Fruit fly (Drosophila melanogaster) whole organism, embryonic: ENCODE measurements around the gene Hsp67Ba.
A peak's percentile ranks its signal among the peaks of the same experiment; 100 is the strongest.

ENCODE experiments used
- Aef1 ChIP-seq: fragments of 200-800 bp; sonication (Bioruptor generic); IDR thresholded peaks from 3 replicates; pipeline ENCODE4 v1.3.6; 2022; ENCODE audit warnings: missing biosample characterization, missing genetic modification characterization
- BtbVII ChIP-seq: fragments of 200-800 bp; sonication (Bioruptor generic); optimal IDR thresholded peaks from 3 replicates; lab custom pipeline; 2017; ENCODE audit warnings: missing biosample characterization, mild to moderate bottlenecking, missing genetic modification characterization
- CG10321 ChIP-seq: fragments of 200-800 bp; sonication (Bioruptor generic); IDR thresholded peaks from 2 replicates; pipeline ENCODE4 v1.3.6; 2022; ENCODE audit warnings: missing biosample characterization, missing genetic modification characterization
- CG10431 ChIP-seq: fragments of 200-800 bp; sonication (Bioruptor generic); optimal IDR thresholded peaks from 3 replicates; lab custom pipeline; 2018; ENCODE audit warnings: missing biosample characterization, mild to moderate bottlenecking, missing genetic modification characterization
- CG10959 ChIP-seq: fragments of 200-800 bp; sonication (Bioruptor generic); IDR thresholded peaks from 2 replicates; pipeline ENCODE4 v1.3.6; 2022; ENCODE audit warnings: missing biosample characterization, missing genetic modification characterization
- CG12155 ChIP-seq: fragments of 200-800 bp; sonication (Bioruptor generic); optimal IDR thresholded peaks from 3 replicates; lab custom pipeline; 2016; ENCODE audit warnings: missing biosample characterization, missing genetic modification characterization
- CG14965 ChIP-seq: fragments of 200-800 bp; sonication (Bioruptor generic); optimal IDR thresholded peaks from 2 replicates; lab custom pipeline; 2016; ENCODE audit warnings: missing biosample characterization, missing genetic modification characterization, borderline replicate concordance
- CG17912 ChIP-seq: fragments of 200-800 bp; sonication (Bioruptor generic); optimal IDR thresholded peaks from 2 replicates; lab custom pipeline; 2018; ENCODE audit warnings: missing biosample characterization, mild to moderate bottlenecking, missing genetic modification characterization
- CG18011 ChIP-seq: fragments of 200-800 bp; sonication (Bioruptor generic); optimal IDR thresholded peaks from 2 replicates; lab custom pipeline; 2017; ENCODE audit warnings: missing biosample characterization, missing genetic modification characterization, mild to moderate bottlenecking, moderate library complexity, missing genotype
- CG18476 ChIP-seq: fragments of 200-800 bp; sonication (Bioruptor generic); optimal IDR thresholded peaks from 2 replicates; lab custom pipeline; 2016; ENCODE audit warnings: missing biosample characterization, mild to moderate bottlenecking, missing genetic modification characterization
- CG18764 ChIP-seq: fragments of 200-800 bp; sonication (Bioruptor generic); optimal IDR thresholded peaks from 3 replicates; lab custom pipeline; 2016; ENCODE audit warnings: missing biosample characterization, missing genetic modification characterization
- CG2678 ChIP-seq: fragments of 200-800 bp; sonication (Bioruptor generic); optimal IDR thresholded peaks from 3 replicates; lab custom pipeline; 2019; ENCODE audit warnings: missing biosample characterization, mild to moderate bottlenecking, missing genetic modification characterization, moderate library complexity
- CG31365 ChIP-seq: fragments of 200-800 bp; sonication (Bioruptor generic); optimal IDR thresholded peaks from 2 replicates; lab custom pipeline; 2018; ENCODE audit warnings: missing biosample characterization, mild to moderate bottlenecking, missing genetic modification characterization
- CG3163 ChIP-seq: fragments of 200-800 bp; sonication (Bioruptor generic); optimal IDR thresholded peaks from 3 replicates; lab custom pipeline; 2016; ENCODE audit warnings: missing biosample characterization, missing genetic modification characterization
- CG33213 ChIP-seq: fragments of 200-800 bp; sonication (Bioruptor generic); optimal IDR thresholded peaks from 3 replicates; lab custom pipeline; 2016; ENCODE audit warnings: missing biosample characterization, missing genetic modification characterization
- CG34376 ChIP-seq: fragments of 200-800 bp; sonication (Bioruptor generic); optimal IDR thresholded peaks from 2 replicates; lab custom pipeline; 2018; ENCODE audit warnings: missing biosample characterization, mild to moderate bottlenecking, missing genetic modification characterization
- CG4730 ChIP-seq: fragments of 200-800 bp; sonication (Bioruptor generic); IDR thresholded peaks from 2 replicates; pipeline ENCODE4 v1.3.6; 2022; ENCODE audit warnings: missing biosample characterization, missing genetic modification characterization
- CG4854 ChIP-seq: fragments of 200-800 bp; sonication (Bioruptor generic); optimal IDR thresholded peaks from 2 replicates; lab custom pipeline; 2016; ENCODE audit warnings: missing biosample characterization, missing genetic modification characterization, inconsistent platforms
- CG5245 ChIP-seq: fragments of 200-800 bp; sonication (Bioruptor generic); optimal IDR thresholded peaks from 3 replicates; lab custom pipeline; 2016; ENCODE audit warnings: missing biosample characterization, missing genetic modification characterization
- CG6765 ChIP-seq: fragments of 200-800 bp; sonication (Bioruptor generic); optimal IDR thresholded peaks from 3 replicates; lab custom pipeline; 2017; ENCODE audit warnings: missing biosample characterization, mild to moderate bottlenecking, missing genetic modification characterization
- CG9609 ChIP-seq: fragments of 200-800 bp; sonication (Bioruptor generic); optimal IDR thresholded peaks from 3 replicates; lab custom pipeline; 2016; ENCODE audit warnings: missing biosample characterization, missing genetic modification characterization
- CHES-1-like ChIP-seq: fragments of 200-800 bp; sonication (Bioruptor generic); optimal IDR thresholded peaks from 2 replicates; lab custom pipeline; 2016; ENCODE audit warnings: missing biosample characterization, missing genetic modification characterization
- Dp ChIP-seq: fragments of 200-800 bp; sonication (Bioruptor generic); optimal IDR thresholded peaks from 2 replicates; lab custom pipeline; 2018; ENCODE audit warnings: missing biosample characterization, mild to moderate bottlenecking, missing genetic modification characterization, moderate library complexity
- E2f1 ChIP-seq: fragments of 200-800 bp; sonication (Bioruptor generic); IDR thresholded peaks from 2 replicates; pipeline ENCODE4 v1.3.6; 2022; ENCODE audit warnings: missing biosample characterization, missing genetic modification characterization
- Elba2 ChIP-seq: fragments of 200-800 bp; sonication (Bioruptor generic); optimal IDR thresholded peaks from 3 replicates; lab custom pipeline; 2016; ENCODE audit warnings: missing biosample characterization, missing genetic modification characterization
- Ets97D ChIP-seq: fragments of 200-800 bp; sonication (Bioruptor generic); optimal IDR thresholded peaks from 3 replicates; lab custom pipeline; 2016; ENCODE audit warnings: missing biosample characterization, missing genetic modification characterization
- Gsc ChIP-seq: fragments of 200-800 bp; sonication (Bioruptor generic); IDR thresholded peaks from 2 replicates; pipeline ENCODE4 v1.3.6; 2022; ENCODE audit warnings: missing biosample characterization, missing genetic modification characterization
- H2.0 ChIP-seq: fragments of 200-800 bp; sonication (Bioruptor generic); IDR thresholded peaks from 2 replicates; pipeline ENCODE4 v1.3.6; 2022; ENCODE audit warnings: missing biosample characterization, missing genetic modification characterization
- Max ChIP-seq: fragments of 200-800 bp; sonication (Bioruptor generic); optimal IDR thresholded peaks from 2 replicates; lab custom pipeline; 2016; ENCODE audit warnings: missing biosample characterization, mild to moderate bottlenecking, missing genetic modification characterization
- Myb ChIP-seq: fragments of 200-800 bp; sonication (Bioruptor generic); optimal IDR thresholded peaks from 2 replicates; lab custom pipeline; 2016; ENCODE audit warnings: missing biosample characterization, missing genetic modification characterization
- NC2α ChIP-seq: fragments of 200-800 bp; sonication (Bioruptor generic); optimal IDR thresholded peaks from 2 replicates; lab custom pipeline; 2016; ENCODE audit warnings: missing biosample characterization, missing genetic modification characterization
- Ravus ChIP-seq: fragments of 200-800 bp; sonication (Bioruptor generic); IDR thresholded peaks from 2 replicates; pipeline ENCODE4 v1.3.6; 2022; ENCODE audit warnings: missing biosample characterization, missing genetic modification characterization
- Rx ChIP-seq: fragments of 200-800 bp; sonication (Bioruptor generic); IDR thresholded peaks from 2 replicates; pipeline ENCODE4 v1.3.6; 2022; ENCODE audit warnings: missing biosample characterization, missing genetic modification characterization
- Ssrp ChIP-seq: fragments of 200-800 bp; sonication (Bioruptor generic); optimal IDR thresholded peaks from 2 replicates; lab custom pipeline; 2018; ENCODE audit warnings: missing biosample characterization, mild to moderate bottlenecking, missing genetic modification characterization, moderate library complexity
- Tbp ChIP-seq: fragments of >200 bp; optimal IDR thresholded peaks from 2 replicates; lab custom pipeline; 2018; ENCODE audit warnings: missing biosample characterization, missing genetic modification characterization
- Usf ChIP-seq: fragments of 200-800 bp; sonication (Bioruptor generic); optimal IDR thresholded peaks from 2 replicates; lab custom pipeline; 2017; ENCODE audit warnings: missing genotype, missing biosample characterization, missing genetic modification characterization
- abd-A ChIP-seq: fragments of 200-800 bp; sonication (Bioruptor generic); optimal IDR thresholded peaks from 3 replicates; lab custom pipeline; 2019; ENCODE audit warnings: missing biosample characterization, mild to moderate bottlenecking, missing genetic modification characterization, moderate library complexity
- cad ChIP-seq: fragments of >200 bp; optimal IDR thresholded peaks from 2 replicates; lab custom pipeline; 2017; ENCODE audit warnings: missing biosample characterization, missing genetic modification characterization
- chinmo ChIP-seq: fragments of 200-800 bp; sonication (Bioruptor generic); IDR thresholded peaks from 4 replicates; pipeline ENCODE4 v1.3.6; 2022; ENCODE audit warnings: missing biosample characterization, missing genetic modification characterization; ENCODE audit not compliant: partially characterized antibody
- eve ChIP-seq, 2 experiments: fragments of >200 bp; optimal IDR thresholded peaks; 2 replicates each; lab custom pipeline; 2017; ENCODE audit warnings: missing biosample characterization in 2 of 2, missing genetic modification characterization in 2 of 2
- eyg ChIP-seq: fragments of 200-800 bp; sonication (Bioruptor generic); optimal IDR thresholded peaks from 3 replicates; lab custom pipeline; 2016; ENCODE audit warnings: missing biosample characterization, missing genetic modification characterization
- fu2 ChIP-seq: fragments of 200-800 bp; sonication (Bioruptor generic); optimal IDR thresholded peaks from 2 replicates; lab custom pipeline; 2016; ENCODE audit warnings: missing biosample characterization, missing genetic modification characterization
- her ChIP-seq: fragments of 200-800 bp; sonication (Bioruptor generic); optimal IDR thresholded peaks from 2 replicates; lab custom pipeline; 2016; ENCODE audit warnings: missing biosample characterization, missing genetic modification characterization
- lmd ChIP-seq: fragments of 200-800 bp; sonication (Bioruptor generic); IDR thresholded peaks from 2 replicates; pipeline ENCODE4 v1.3.6; 2022; ENCODE audit warnings: missing biosample characterization, missing genetic modification characterization
- otp ChIP-seq: fragments of 200-800 bp; sonication (Bioruptor generic); IDR thresholded peaks from 3 replicates; pipeline ENCODE4, ENCODE4 v1.3.6; 2022; ENCODE audit warnings: missing biosample characterization, missing genetic modification characterization
- repo ChIP-seq: fragments of 200-800 bp; sonication (Bioruptor generic); optimal IDR thresholded peaks from 2 replicates; lab custom pipeline; 2016; ENCODE audit warnings: missing biosample characterization, missing genetic modification characterization
- sc ChIP-seq, 3 experiments: fragments of >200 bp in 2 of 3; fragments of 200-800 bp in 1 of 3; sonication (Bioruptor generic) in 1 of 3; optimal IDR thresholded peaks; 2 replicates in 2 of 3; 3 replicates in 1 of 3; lab custom pipeline; 2017; ENCODE audit warnings: mild to moderate bottlenecking in 1 of 3, missing biosample characterization in 1 of 3, missing genetic modification characterization in 1 of 3, missing genetic modification reagents in 1 of 3
- shn ChIP-seq: fragments of 200-800 bp; sonication (Bioruptor generic); optimal IDR thresholded peaks from 3 replicates; lab custom pipeline; 2016; ENCODE audit warnings: missing biosample characterization, missing genetic modification characterization
- sisA ChIP-seq: fragments of 200-800 bp; sonication (Bioruptor generic); IDR thresholded peaks from 2 replicates; pipeline ENCODE4 v1.3.6; 2022; ENCODE audit warnings: missing biosample characterization, missing genetic modification characterization
- slp2 ChIP-seq: fragments of 200-800 bp; sonication (Bioruptor generic); optimal IDR thresholded peaks from 2 replicates; lab custom pipeline; 2016; ENCODE audit warnings: missing biosample characterization, missing genetic modification characterization
- zfh2 ChIP-seq: fragments of 200-800 bp; sonication (Bioruptor generic); optimal IDR thresholded peaks from 2 replicates; lab custom pipeline; 2016; ENCODE audit warnings: missing biosample characterization, missing genetic modification characterization

Gene Hsp67Ba

dm6 chr3L:9399013-9399750, 19.8 kb upstream of the Hsp67Ba start, which contains the start of gene CG4080 (continued):
- TF ChIP-seq CG4730 = no peak
- peak; percentile 30 for TF ChIP-seq CG18476 (GFP tag; lab: Kevin White, UChicago)
- no peak for TF ChIP-seq CG14965
- TF ChIP-seq Ssrp = no peak
- no peak for TF ChIP-seq Aef1 (GFP tag; lab: Robert Waterston, UW)
- TF ChIP-seq Ravus = no peak
- no peak for TF ChIP-seq shn (GFP tag; lab: Kevin White, UChicago)
- peak; percentile 13 for TF ChIP-seq CG18011
- TF ChIP-seq CG2678 (tag; lab: Kevin White, UChicago) = peak; percentile 19
- peak; percentile 55 for TF ChIP-seq CG34376
- TF ChIP-seq CG18764 (GFP tag; lab: Kevin White, UChicago) = no peak
- TF ChIP-seq Elba2 = no peak
- no peak for TF ChIP-seq lmd (GFP tag; lab: Robert Waterston, UW)
- peak; percentile 34 for TF ChIP-seq Dp (GFP tag; lab: Kevin White, UChicago)
- TF ChIP-seq CG5245 (GFP tag; lab: Kevin White, UChicago) = no peak
- no peak for TF ChIP-seq Rx (GFP tag; lab: Robert Waterston, UW)
- TF ChIP-seq slp2 (GFP tag; lab: Kevin White, UChicago) = no peak
- peak; percentile 49 for TF ChIP-seq CG12155 (GFP tag; lab: Kevin White, UChicago)
- TF ChIP-seq Max (GFP tag; lab: Kevin White, UChicago) = peak; percentile 38
- no peak for TF ChIP-seq sisA (GFP tag; lab: Robert Waterston, UW)
- no peak for TF ChIP-seq CG9609 (GFP tag; lab: Kevin White, UChicago)
- TF ChIP-seq abd-A = peak; percentile 3
- TF ChIP-seq H2.0 = no peak
- TF ChIP-seq CG33213 = peak; percentile 25
- peak; percentile 61 for TF ChIP-seq Ets97D
- no peak for TF ChIP-seq eyg (GFP tag; lab: Kevin White, UChicago)
- peak in 1 of 2 experiments; percentile 53 for TF ChIP-seq eve (GFP tag; optimal IDR thresholded peaks at IDR 0.05; lab: Kevin White, UChicago)
- TF ChIP-seq CG3163 (GFP tag; lab: Kevin White, UChicago) = no peak
- no peak for TF ChIP-seq NC2α
- TF ChIP-seq CG10321 = no peak
- TF ChIP-seq CG10431 (GFP tag; lab: Kevin White, UChicago) = no peak
- TF ChIP-seq cad (GFP tag; lab: Kevin White, UChicago) = no peak
- TF ChIP-seq Gsc (GFP tag; lab: Robert Waterston, UW) = no peak
- TF ChIP-seq E2f1 = peak; percentile 25; the same call in 1 of the 2 replicates
- no peak for TF ChIP-seq fu2
- TF ChIP-seq zfh2 = no peak
- no peak for TF ChIP-seq BtbVII (GFP tag; lab: Kevin White, UChicago)
- TF ChIP-seq Tbp (GFP tag; lab: Kevin White, UChicago) = no peak
- TF ChIP-seq Myb = peak; percentile 63
- TF ChIP-seq her (GFP tag; lab: Kevin White, UChicago) = no peak
- no peak for TF ChIP-seq CG31365 (tag; lab: Kevin White, UChicago)
- peak; percentile 11 for TF ChIP-seq CG4854 (GFP tag; lab: Kevin White, UChicago)
- TF ChIP-seq otp (GFP tag; lab: Robert Waterston, UW) = peak; percentile 27; the same call in 1 of the 3 replicates
- TF ChIP-seq CG6765 (GFP tag; lab: Kevin White, UChicago) = peak; percentile 54
- no peak for TF ChIP-seq sc (optimal IDR thresholded peaks at IDR 0.05; lab: Kevin White, UChicago)
- no peak for TF ChIP-seq sc (GFP tag; optimal IDR thresholded peaks at IDR 0.05; lab: Kevin White, UChicago)
- no peak for TF ChIP-seq CHES-1-like
- no peak for TF ChIP-seq CG10959
- no peak for TF ChIP-seq repo (GFP tag; lab: Kevin White, UChicago)
- peak; percentile 34 for TF ChIP-seq CG17912 (GFP tag; lab: Kevin White, UChicago)
- TF ChIP-seq Usf (GFP tag; lab: Kevin White, UChicago) = no peak
- peak; percentile 57; the same call in 1 of the 4 replicates for TF ChIP-seq chinmo (GFP tag; lab: Robert Waterston, UW)
